Worm (Caenorhabditis elegans): ENCODE results near the gene T23E1.3.
"Not testable (repeated sequence)": the region's sequence is repeated elsewhere in the genome, so short reads cannot be mapped to it uniquely, and the experiment has no call there.

The T23E1.3 gene

ce11 chrIV:3172510-3172909 lies 26.8 kb downstream of the T23E1.3 start, which contains the start of gene Y67D8B.1:
Gene Y67D8B.1, minus strand, starts transcription at chrIV:3172610.
- TF ChIP-seq sma-9 (GFP tag; optimal IDR thresholded peaks at IDR 0.05); sma-9 (tag; optimal IDR thresholded peaks at IDR 0.05); zag-1 (tag; optimal IDR thresholded peaks at IDR 0.05); unc-62 (GFP tag; optimal IDR thresholded peaks at IDR 0.05): not testable (repeated sequence)

- TF ChIP-seq nhr-11 (tag; optimal IDR thresholded peaks at IDR 0.05) (no peak), dmd-4 (tag; optimal IDR thresholded peaks at IDR 0.05) (no peak), nhr-23 (tag; optimal IDR thresholded peaks at IDR 0.05) (no peak), nhr-25 (tag; optimal IDR thresholded peaks at IDR 0.05) (no peak), ztf-4 (tag; optimal IDR thresholded peaks at IDR 0.05) (no peak), peb-1 (tag; optimal IDR thresholded peaks at IDR 0.05) (no peak), ztf-11 (tag; optimal IDR thresholded peaks at IDR 0.05) (no peak), sma-9 (GFP tag; optimal IDR thresholded peaks at IDR 0.05) (no peak), sma-9 (tag; optimal IDR thresholded peaks at IDR 0.05) (no peak), lin-11 (tag; optimal IDR thresholded peaks at IDR 0.05) (no peak), Y55F3AM.14 (GFP tag; optimal IDR thresholded peaks at IDR 0.05) (no peak), sem-4 (tag; optimal IDR thresholded peaks at IDR 0.05) (no peak), gmeb-1 (tag; optimal IDR thresholded peaks at IDR 0.05) (no peak), ceh-82 (tag; optimal IDR thresholded peaks at IDR 0.05) (no peak), nhr-6 (tag; optimal IDR thresholded peaks at IDR 0.05) (no peak), F13H6.1 (tag; optimal IDR thresholded peaks at IDR 0.05) (no peak), unc-55 (GFP tag; optimal IDR thresholded peaks at IDR 0.05) (no peak)
Measured at ce11 chrIV:3176067-3176758, 30.5 kb downstream of the T23E1.3 start, which contains the start of gene nlp-81. Gene nlp-81, minus strand, starts transcription at chrIV:3176117.

- TF ChIP-seq egl-27 (tag; optimal IDR thresholded peaks at IDR 0.05) (no peak), lin-13 (GFP tag; optimal IDR thresholded peaks at IDR 0.05) (no peak), sma-9 (GFP tag; optimal IDR thresholded peaks at IDR 0.05) (no peak), sma-9 (tag; optimal IDR thresholded peaks at IDR 0.05) (no peak), nhr-237 (tag; optimal IDR thresholded peaks at IDR 0.05) (no peak), sem-4 (tag; optimal IDR thresholded peaks at IDR 0.05) (no peak), ZK546.5 (tag; optimal IDR thresholded peaks at IDR 0.05) (no peak), ceh-16 (tag; optimal IDR thresholded peaks at IDR 0.05) (no peak), skn-1 (tag; optimal IDR thresholded peaks at IDR 0.05) (no peak), R02D3.7 (tag; optimal IDR thresholded peaks at IDR 0.05) (no peak), crh-2 (tag; optimal IDR thresholded peaks at IDR 0.05) (no peak), nhr-11 (tag; optimal IDR thresholded peaks at IDR 0.05) (no peak)
Measured at ce11 chrIV:3182920-3183319, 37.2 kb downstream of the T23E1.3 start.

- TF ChIP-seq sma-3 (GFP tag; optimal IDR thresholded peaks at IDR 0.05) (no peak), nhr-129 (tag; optimal IDR thresholded peaks at IDR 0.05) (no peak), nhr-25 (tag; optimal IDR thresholded peaks at IDR 0.05) (no peak), nhr-21 (tag; optimal IDR thresholded peaks at IDR 0.05) (no peak), ztf-11 (tag; optimal IDR thresholded peaks at IDR 0.05) (no peak), lin-13 (GFP tag; optimal IDR thresholded peaks at IDR 0.05) (no peak), R02D3.7 (tag; optimal IDR thresholded peaks at IDR 0.05) (no peak), nhr-11 (tag; optimal IDR thresholded peaks at IDR 0.05) (no peak), lin-39 (tag; optimal IDR thresholded peaks at IDR 0.05) (no peak), crh-2 (tag; optimal IDR thresholded peaks at IDR 0.05) (no peak), dmd-4 (tag; optimal IDR thresholded peaks at IDR 0.05) (no peak), unc-62 (GFP tag; optimal IDR thresholded peaks at IDR 0.05) (no peak), F13H6.1 (tag; optimal IDR thresholded peaks at IDR 0.05) (no peak), mab-5 (tag; optimal IDR thresholded peaks at IDR 0.05) (no peak), sma-9 (GFP tag; optimal IDR thresholded peaks at IDR 0.05) (no peak), sma-9 (tag; optimal IDR thresholded peaks at IDR 0.05) (no peak), elt-3 (tag; optimal IDR thresholded peaks at IDR 0.05) (no peak), nhr-12 (tag; optimal IDR thresholded peaks at IDR 0.05) (no peak), ZK546.5 (tag; optimal IDR thresholded peaks at IDR 0.05) (no peak)
Measured at ce11 chrIV:3191466-3191865, 45.8 kb downstream of the T23E1.3 start, which contains the start of gene Y67D8B.2. Gene Y67D8B.2, minus strand, starts transcription at chrIV:3191566.

ce11 chrIV:3196367-3196766 lies 50.7 kb downstream of the T23E1.3 start:
- no peak for TF ChIP-seq crh-2 (tag; optimal IDR thresholded peaks at IDR 0.05)
- TF ChIP-seq lsy-2 (tag; optimal IDR thresholded peaks at IDR 0.05): no peak
- TF ChIP-seq nhr-21 (tag; optimal IDR thresholded peaks at IDR 0.05): no peak
- no peak for TF ChIP-seq skn-1 (tag; optimal IDR thresholded peaks at IDR 0.05)
- no peak for TF ChIP-seq ztf-4 (tag; optimal IDR thresholded peaks at IDR 0.05)
- TF ChIP-seq ceh-82 (tag; optimal IDR thresholded peaks at IDR 0.05): no peak
- TF ChIP-seq sem-4 (tag; optimal IDR thresholded peaks at IDR 0.05): no peak
- no peak for TF ChIP-seq dmd-4 (tag; optimal IDR thresholded peaks at IDR 0.05)
- TF ChIP-seq alr-1 (tag; optimal IDR thresholded peaks at IDR 0.05): no peak
- TF ChIP-seq lin-11 (tag; optimal IDR thresholded peaks at IDR 0.05): no peak
- TF ChIP-seq mdl-1 (tag; optimal IDR thresholded peaks at IDR 0.05): no peak
- no peak for TF ChIP-seq unc-39 (tag; optimal IDR thresholded peaks at IDR 0.05)
- no peak for TF ChIP-seq peb-1 (tag; optimal IDR thresholded peaks at IDR 0.05)
- TF ChIP-seq ZK546.5 (tag; optimal IDR thresholded peaks at IDR 0.05): no peak
- TF ChIP-seq mab-5 (tag; optimal IDR thresholded peaks at IDR 0.05): no peak
- no peak for TF ChIP-seq C34F6.9 (tag; optimal IDR thresholded peaks at IDR 0.05)
- no peak for TF ChIP-seq egl-27 (tag; optimal IDR thresholded peaks at IDR 0.05)
- no peak for TF ChIP-seq sma-3 (GFP tag; optimal IDR thresholded peaks at IDR 0.05)
- TF ChIP-seq unc-55 (GFP tag; optimal IDR thresholded peaks at IDR 0.05): no peak

Data from whole organism, L2 larva.